Fruit fly (Drosophila melanogaster) whole organism, prepupa: ENCODE results near the gene CG5151.
A peak's percentile ranks its signal among the peaks of the same experiment; 100 is the strongest.

Experiments
- CG10669 ChIP-seq: fragments of 200-800 bp; sonication (Bioruptor generic); optimal IDR thresholded peaks from 3 replicates; lab custom pipeline; 2018; ENCODE audit warnings: missing biosample characterization, mild to moderate bottlenecking, missing genetic modification characterization, moderate library complexity
- CG16779 ChIP-seq: fragments of 200-800 bp; sonication (Bioruptor generic); optimal IDR thresholded peaks from 3 replicates; lab custom pipeline; 2017; ENCODE audit warnings: missing biosample characterization, mild to moderate bottlenecking, missing genetic modification characterization
- CG4318 ChIP-seq: fragments of 200-800 bp; sonication (Bioruptor generic); optimal IDR thresholded peaks from 3 replicates; lab custom pipeline; 2017; ENCODE audit warnings: missing biosample characterization, mild to moderate bottlenecking, missing genetic modification characterization
- Met ChIP-seq: fragments of 200-800 bp; sonication (Bioruptor generic); optimal IDR thresholded peaks from 3 replicates; lab custom pipeline; 2016; ENCODE audit warnings: missing biosample characterization, missing genetic modification characterization
- Sox15 ChIP-seq: fragments of 200-800 bp; sonication (Bioruptor generic); optimal IDR thresholded peaks from 3 replicates; lab custom pipeline; 2016; ENCODE audit warnings: missing biosample characterization, missing genetic modification characterization
- dac ChIP-seq: fragments of 200-800 bp; sonication (Bioruptor generic); optimal IDR thresholded peaks from 2 replicates; lab custom pipeline; 2017; ENCODE audit warnings: missing biosample characterization, mild to moderate bottlenecking, missing genetic modification characterization
- esn ChIP-seq: fragments of 200-800 bp; sonication (Bioruptor generic); optimal IDR thresholded peaks from 2 replicates; lab custom pipeline; 2016; ENCODE audit warnings: missing biosample characterization, mild to moderate bottlenecking, missing genetic modification characterization, moderate library complexity
- topi ChIP-seq: fragments of 200-800 bp; sonication (Bioruptor generic); optimal IDR thresholded peaks from 3 replicates; lab custom pipeline; 2016; ENCODE audit warnings: missing biosample characterization, missing genetic modification characterization

- TF ChIP-seq Sox15 (GFP tag; lab: Kevin White, UChicago) (peak; percentile 28), Met (GFP tag; lab: Kevin White, UChicago) (peak; percentile 61), topi (GFP tag; lab: Kevin White, UChicago) (peak; percentile 71), CG10669 (GFP tag; lab: Kevin White, UChicago) (peak; percentile 83), esn (peak; percentile 71), CG4318 (GFP tag; lab: Kevin White, UChicago) (peak; percentile 48), CG16779 (tag; lab: Kevin White, UChicago) (peak; percentile 76), dac (GFP tag; lab: Kevin White, UChicago) (no peak)
These were observed 16.9 kb upstream of the CG5151 start for dm6 chr3L:16181330-16181830.
